Fruit fly (Drosophila melanogaster) whole organism, embryonic: ENCODE data around the gene Gcn5.

Source experiments
- Aef1 ChIP-seq: fragments of 200-800 bp; sonication (Bioruptor generic); IDR thresholded peaks from 3 replicates; pipeline ENCODE4 v1.3.6; 2022; ENCODE audit warnings: missing biosample characterization, missing genetic modification characterization
- Asciz ChIP-seq: fragments of 200-800 bp; sonication (Bioruptor generic); optimal IDR thresholded peaks from 2 replicates; lab custom pipeline; 2017; ENCODE audit warnings: missing biosample characterization, mild to moderate bottlenecking, missing genetic modification characterization, missing genetic modification reagents
- B-H1 ChIP-seq: fragments of 200-800 bp; sonication (Bioruptor generic); IDR thresholded peaks from 3 replicates; pipeline ENCODE4 v1.3.6; 2022; ENCODE audit warnings: missing biosample characterization, missing genetic modification characterization
- B-H2 ChIP-seq: fragments of 200-800 bp; sonication (Bioruptor generic); optimal IDR thresholded peaks from 2 replicates; lab custom pipeline; 2018; ENCODE audit warnings: missing biosample characterization, mild to moderate bottlenecking, missing genetic modification characterization
- Bteb2 ChIP-seq: fragments of 200-800 bp; sonication (Bioruptor generic); optimal IDR thresholded peaks from 2 replicates; lab custom pipeline; 2016; ENCODE audit warnings: missing biosample characterization, missing genetic modification characterization
- C15 ChIP-seq: fragments of 200-800 bp; sonication (Bioruptor generic); IDR thresholded peaks from 3 replicates; pipeline ENCODE4 v1.3.6; 2022; ENCODE audit warnings: missing biosample characterization, missing genetic modification characterization
- CG10267 ChIP-seq: fragments of 200-800 bp; sonication (Bioruptor generic); optimal IDR thresholded peaks from 2 replicates; lab custom pipeline; 2018; ENCODE audit warnings: missing biosample characterization, mild to moderate bottlenecking, missing genetic modification characterization, moderate library complexity
- CG10366 ChIP-seq: fragments of 200-800 bp; sonication (Bioruptor generic); IDR thresholded peaks from 2 replicates; pipeline ENCODE4 v1.3.6; 2022; ENCODE audit warnings: missing biosample characterization, missing genetic modification characterization
- CG12219 ChIP-seq: fragments of 200-800 bp; sonication (Bioruptor generic); optimal IDR thresholded peaks from 3 replicates; lab custom pipeline; 2018; ENCODE audit warnings: missing biosample characterization, mild to moderate bottlenecking, missing genetic modification characterization
- CG12769 ChIP-seq: fragments of 200-800 bp; sonication (Bioruptor generic); optimal IDR thresholded peaks from 2 replicates; lab custom pipeline; 2019; ENCODE audit warnings: missing biosample characterization, mild to moderate bottlenecking, missing genetic modification characterization, moderate library complexity
- CG12942 ChIP-seq: fragments of 200-800 bp; sonication (Bioruptor generic); optimal IDR thresholded peaks from 3 replicates; lab custom pipeline; 2016; ENCODE audit warnings: missing biosample characterization, missing genetic modification characterization
- CG13775 ChIP-seq: fragments of 200-800 bp; sonication (Bioruptor generic); optimal IDR thresholded peaks from 3 replicates; lab custom pipeline; 2017; ENCODE audit warnings: missing biosample characterization, mild to moderate bottlenecking, missing genetic modification characterization
- CG14441 ChIP-seq: fragments of 200-800 bp; sonication (Bioruptor generic); IDR thresholded peaks from 2 replicates; pipeline ENCODE4 v1.3.6; 2022; ENCODE audit warnings: missing biosample characterization, missing genetic modification characterization
- CG17802 ChIP-seq: fragments of 200-800 bp; sonication (Bioruptor generic); optimal IDR thresholded peaks from 2 replicates; lab custom pipeline; 2018; ENCODE audit warnings: missing biosample characterization, mild to moderate bottlenecking, missing genetic modification characterization, moderate library complexity
- CG17912 ChIP-seq: fragments of 200-800 bp; sonication (Bioruptor generic); optimal IDR thresholded peaks from 2 replicates; lab custom pipeline; 2018; ENCODE audit warnings: missing biosample characterization, mild to moderate bottlenecking, missing genetic modification characterization
- CG1792 ChIP-seq: fragments of 200-800 bp; sonication (Bioruptor generic); optimal IDR thresholded peaks from 2 replicates; lab custom pipeline; 2016; ENCODE audit warnings: missing biosample characterization, missing genetic modification characterization
- CG18599 ChIP-seq: fragments of 200-800 bp; sonication (Bioruptor generic); optimal IDR thresholded peaks from 3 replicates; lab custom pipeline; 2017; ENCODE audit warnings: missing biosample characterization, missing genetic modification characterization, mild to moderate bottlenecking, moderate library complexity, missing genetic modification reagents
- CG2120 ChIP-seq: fragments of 200-800 bp; sonication (Bioruptor generic); optimal IDR thresholded peaks from 3 replicates; lab custom pipeline; 2016; ENCODE audit warnings: missing biosample characterization, missing genetic modification characterization
- CG2202 ChIP-seq: fragments of 200-800 bp; sonication (Bioruptor generic); optimal IDR thresholded peaks from 2 replicates; lab custom pipeline; 2018; ENCODE audit warnings: missing biosample characterization, mild to moderate bottlenecking, missing genetic modification characterization
- CG32532 ChIP-seq: fragments of 200-800 bp; sonication (Bioruptor generic); IDR thresholded peaks from 2 replicates; pipeline ENCODE4 v1.3.6; 2022; ENCODE audit warnings: missing biosample characterization, missing genetic modification characterization
- CG3281 ChIP-seq: fragments of 200-800 bp; sonication (Bioruptor generic); optimal IDR thresholded peaks from 3 replicates; lab custom pipeline; 2017; ENCODE audit warnings: missing biosample characterization, mild to moderate bottlenecking, missing genetic modification characterization
- CG3847 ChIP-seq: fragments of 200-800 bp; sonication (Bioruptor generic); IDR thresholded peaks from 2 replicates; pipeline ENCODE4 v1.3.6; 2022; ENCODE audit warnings: missing biosample characterization, missing genetic modification characterization
- CG4617 ChIP-seq: fragments of 200-800 bp; sonication (Bioruptor generic); optimal IDR thresholded peaks from 3 replicates; lab custom pipeline; 2016; ENCODE audit warnings: missing biosample characterization, missing genetic modification characterization, borderline replicate concordance
- CG4820 ChIP-seq: fragments of 200-800 bp; sonication (Bioruptor generic); optimal IDR thresholded peaks from 3 replicates; lab custom pipeline; 2016; ENCODE audit warnings: missing biosample characterization, missing genetic modification characterization
- CG6272 ChIP-seq: fragments of 200-800 bp; sonication (Bioruptor generic); IDR thresholded peaks from 2 replicates; pipeline ENCODE4 v1.3.6; 2022; ENCODE audit warnings: missing biosample characterization, missing genetic modification characterization
- CG7839 ChIP-seq: fragments of 200-800 bp; sonication (Bioruptor generic); optimal IDR thresholded peaks from 3 replicates; lab custom pipeline; 2018; ENCODE audit warnings: missing biosample characterization, mild to moderate bottlenecking, missing genetic modification characterization, moderate library complexity
- CG9797 ChIP-seq: fragments of 200-800 bp; sonication (Bioruptor generic); optimal IDR thresholded peaks from 3 replicates; lab custom pipeline; 2018; ENCODE audit warnings: missing biosample characterization, mild to moderate bottlenecking, missing genetic modification characterization
- Camta ChIP-seq: fragments of 200-800 bp; sonication (Bioruptor generic); optimal IDR thresholded peaks from 2 replicates; lab custom pipeline; 2016; ENCODE audit warnings: missing biosample characterization, missing genetic modification characterization
- Dfd ChIP-seq, 2 experiments: fragments of >200 bp; optimal IDR thresholded peaks; 2 replicates each; lab custom pipeline; 2017; ENCODE audit warnings: missing biosample characterization in 2 of 2, missing genetic modification characterization in 2 of 2
- ERR ChIP-seq: fragments of 200-800 bp; sonication (Bioruptor generic); optimal IDR thresholded peaks from 2 replicates; lab custom pipeline; 2016; ENCODE audit warnings: missing biosample characterization, missing genetic modification characterization
- NC2α ChIP-seq: fragments of 200-800 bp; sonication (Bioruptor generic); optimal IDR thresholded peaks from 2 replicates; lab custom pipeline; 2016; ENCODE audit warnings: missing biosample characterization, missing genetic modification characterization
- Sin3A ChIP-seq: fragments of >200 bp; optimal IDR thresholded peaks from 2 replicates; lab custom pipeline; 2018
- Six4 ChIP-seq: fragments of 200-800 bp; sonication (Bioruptor generic); optimal IDR thresholded peaks from 2 replicates; lab custom pipeline; 2016; ENCODE audit warnings: missing biosample characterization, missing genetic modification characterization
- Sox102F ChIP-seq: fragments of 200-800 bp; sonication (Bioruptor generic); optimal IDR thresholded peaks from 2 replicates; lab custom pipeline; 2018; ENCODE audit warnings: missing biosample characterization, mild to moderate bottlenecking, missing genetic modification characterization, moderate library complexity
- Vsx1 ChIP-seq: fragments of 200-800 bp; sonication (Bioruptor generic); optimal IDR thresholded peaks from 2 replicates; lab custom pipeline; 2017; ENCODE audit warnings: missing biosample characterization, mild to moderate bottlenecking, missing genetic modification characterization, missing genetic modification reagents
- ato ChIP-seq: fragments of 200-800 bp; sonication (Bioruptor generic); IDR thresholded peaks from 2 replicates; pipeline ENCODE4 v1.3.6; 2022; ENCODE audit warnings: missing biosample characterization, missing genetic modification characterization; ENCODE audit not compliant: partially characterized antibody
- bowl ChIP-seq: fragments of 200-800 bp; sonication (Bioruptor generic); IDR thresholded peaks from 2 replicates; pipeline ENCODE4 v1.3.6; 2022; ENCODE audit warnings: missing biosample characterization, missing genetic modification characterization
- br ChIP-seq: fragments of >200 bp; optimal IDR thresholded peaks from 2 replicates; lab custom pipeline; 2017
- ci ChIP-seq: fragments of 200-800 bp; sonication (Bioruptor generic); IDR thresholded peaks from 3 replicates; pipeline ENCODE4 v1.3.6; 2022; ENCODE audit warnings: missing biosample characterization, missing genetic modification characterization
- danr ChIP-seq: fragments of 200-800 bp; sonication (Bioruptor generic); IDR thresholded peaks from 2 replicates; pipeline ENCODE4 v1.3.6; 2022; ENCODE audit warnings: missing biosample characterization, missing genetic modification characterization
- dimm ChIP-seq: fragments of 200-800 bp; sonication (Bioruptor generic); IDR thresholded peaks from 2 replicates; pipeline ENCODE4 v1.3.6; 2022; ENCODE audit warnings: missing biosample characterization, missing genetic modification characterization
- disco-r ChIP-seq: fragments of 200-800 bp; sonication (Bioruptor generic); optimal IDR thresholded peaks from 2 replicates; lab custom pipeline; 2016; ENCODE audit warnings: missing biosample characterization, missing genetic modification characterization
- dm ChIP-seq: fragments of 200-800 bp; sonication (Bioruptor generic); optimal IDR thresholded peaks from 3 replicates; lab custom pipeline; 2016; ENCODE audit warnings: missing biosample characterization, missing genetic modification characterization
- lbe ChIP-seq: fragments of 200-800 bp; sonication (Bioruptor generic); optimal IDR thresholded peaks from 2 replicates; lab custom pipeline; 2016; ENCODE audit warnings: missing biosample characterization, mild to moderate bottlenecking, missing genetic modification characterization
- nau ChIP-seq: fragments of 200-800 bp; sonication (Bioruptor generic); optimal IDR thresholded peaks from 3 replicates; lab custom pipeline; 2017; ENCODE audit warnings: missing biosample characterization, mild to moderate bottlenecking, missing genetic modification characterization, missing genetic modification reagents
- onecut ChIP-seq: fragments of 200-800 bp; sonication (Bioruptor generic); IDR thresholded peaks from 2 replicates; pipeline ENCODE4 v1.3.6; 2022; ENCODE audit warnings: missing biosample characterization, missing genetic modification characterization
- org-1 ChIP-seq: fragments of 200-800 bp; sonication (Bioruptor generic); optimal IDR thresholded peaks from 2 replicates; lab custom pipeline; 2017; ENCODE audit warnings: missing biosample characterization, missing genetic modification characterization
- pfk ChIP-seq: fragments of 200-800 bp; sonication (Bioruptor generic); optimal IDR thresholded peaks from 2 replicates; lab custom pipeline; 2018; ENCODE audit warnings: missing biosample characterization, mild to moderate bottlenecking, missing genetic modification characterization, moderate library complexity
- sima ChIP-seq: fragments of 200-800 bp; sonication (Bioruptor generic); optimal IDR thresholded peaks from 2 replicates; lab custom pipeline; 2016; ENCODE audit warnings: missing biosample characterization, missing genetic modification characterization
- sr ChIP-seq: fragments of 200-800 bp; sonication (Bioruptor generic); IDR thresholded peaks from 3 replicates; pipeline ENCODE4 v1.3.6; 2022; ENCODE audit warnings: missing biosample characterization, missing genetic modification characterization
- zen2 ChIP-seq: fragments of 200-800 bp; sonication (Bioruptor generic); IDR thresholded peaks from 3 replicates; pipeline ENCODE4 v1.3.6; 2022; ENCODE audit warnings: missing biosample characterization, missing genetic modification characterization; ENCODE audit not compliant: partially characterized antibody

The Gcn5 gene

DNA sequence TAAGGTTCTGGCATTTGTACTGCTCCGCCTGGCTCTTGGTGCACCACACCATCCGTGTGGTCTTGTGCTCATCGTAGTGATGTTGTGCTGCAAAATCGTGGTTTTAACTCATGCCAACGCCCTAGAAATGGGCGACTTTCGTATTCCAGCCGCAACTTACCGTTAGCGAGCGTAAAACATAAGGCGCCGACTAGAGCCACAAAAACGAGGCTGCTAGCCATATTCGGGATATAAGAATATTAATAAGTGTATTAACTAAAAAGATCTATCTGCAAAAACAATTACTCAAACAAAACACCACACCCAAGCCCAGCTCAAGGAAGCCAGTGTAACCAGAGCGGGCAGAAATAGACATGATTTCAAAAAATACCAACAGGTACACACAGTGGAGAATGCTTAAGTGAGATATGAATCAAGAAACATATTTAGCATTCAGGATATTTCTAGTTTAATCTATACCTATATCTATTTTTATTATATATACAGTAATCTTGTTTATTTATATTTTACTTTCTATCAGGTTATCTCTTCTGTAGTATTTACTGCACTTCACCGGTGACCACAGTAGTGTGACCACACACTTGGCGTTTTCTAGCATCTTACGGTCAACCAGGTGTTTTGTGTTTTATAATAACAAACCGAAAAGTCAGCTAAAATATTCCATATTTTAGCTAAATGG, 9.7 kb upstream of the Gcn5 start, which contains the start of the genes Tsf2 and CG34242 (continued):
- TF ChIP-seq CG10366 (GFP tag; lab: Robert Waterston, UW) (no peak; the same call in 1 of the 2 replicates), CG17912 (GFP tag; lab: Kevin White, UChicago) (no peak), Bteb2 (GFP tag; lab: Kevin White, UChicago) (no peak), CG17802 (tag; lab: Kevin White, UChicago) (peak; percentile 42), C15 (GFP tag; lab: Robert Waterston, UW) (peak; percentile 79), CG12219 (GFP tag; lab: Kevin White, UChicago) (no peak), CG6272 (GFP tag; lab: Robert Waterston, UW) (peak; percentile 91), disco-r (GFP tag; lab: Kevin White, UChicago) (no peak), CG3847 (GFP tag; lab: Robert Waterston, UW) (peak; percentile 57), danr (GFP tag; lab: Robert Waterston, UW) (peak; percentile 78), Sox102F (GFP tag; lab: Kevin White, UChicago) (no peak), CG1792 (GFP tag; lab: Kevin White, UChicago) (no peak), CG9797 (GFP tag; lab: Kevin White, UChicago) (peak; percentile 81), lbe (GFP tag; lab: Kevin White, UChicago) (peak; percentile 66), Sin3A (lab: Kevin White, UChicago) (peak; percentile 1), B-H1 (peak; percentile 54; the same call in 2 of the 3 replicates), CG2202 (tag; lab: Kevin White, UChicago) (no peak), CG18599 (no peak), dimm (GFP tag; lab: Robert Waterston, UW) (peak; percentile 87), Dfd (GFP tag; optimal IDR thresholded peaks at IDR 0.05; lab: Kevin White, UChicago) (no peak), CG10267 (peak; percentile 51), CG7839 (tag; lab: Kevin White, UChicago) (peak; percentile 52), CG13775 (peak; percentile 32), CG12769 (tag; lab: Kevin White, UChicago) (no peak), nau (GFP tag; lab: Kevin White, UChicago) (peak; percentile 51), CG2120 (peak; percentile 0), Vsx1 (GFP tag; lab: Kevin White, UChicago) (no peak), zen2 (no peak), br (no peak), CG4820 (GFP tag; lab: Kevin White, UChicago) (peak; percentile 86), org-1 (peak; percentile 2), ato (GFP tag; lab: Robert Waterston, UW) (no peak), ci (GFP tag; lab: Robert Waterston, UW) (no peak), ERR (GFP tag; lab: Kevin White, UChicago) (no peak), dm (no peak), CG4617 (GFP tag; lab: Kevin White, UChicago) (peak; percentile 26), Six4 (GFP tag; lab: Kevin White, UChicago) (peak; percentile 71), Camta (GFP tag; lab: Kevin White, UChicago) (no peak), NC2α (no peak), Asciz (no peak), sima (GFP tag; lab: Kevin White, UChicago) (no peak), CG3281 (GFP tag; lab: Kevin White, UChicago) (peak; percentile 71), onecut (GFP tag; lab: Robert Waterston, UW) (peak; percentile 50; the same call in 1 of the 2 replicates), Aef1 (GFP tag; lab: Robert Waterston, UW) (peak; percentile 96), sr (GFP tag; lab: Robert Waterston, UW) (peak; percentile 27; the same call in 1 of the 3 replicates), CG12942 (no peak), pfk (GFP tag; lab: Kevin White, UChicago) (no peak), CG14441 (peak; percentile 92), B-H2 (GFP tag; lab: Kevin White, UChicago) (no peak), bowl (GFP tag; lab: Robert Waterston, UW) (peak; percentile 78), CG32532 (GFP tag; lab: Robert Waterston, UW) (peak; percentile 93)
